Worm (Caenorhabditis elegans) whole organism, L4 larva: ENCODE data around the gene rgs-7.

Experiments used
- D1046.2 ChIP-seq: fragments of 200-800 bp; sonication (Bioruptor generic); IDR thresholded peaks from 2 replicates; pipeline ENCODE4 v1.3.6; 2022; ENCODE audit warnings: missing genetic modification characterization, missing compliant biosample characterization
- F10B5.3 ChIP-seq: sonication (generic microtip); optimal IDR thresholded peaks from 2 replicates; lab custom pipeline; 2016; ENCODE audit warnings: mild to moderate bottlenecking, missing genetic modification characterization, missing compliant biosample characterization
- F26F4.8 ChIP-seq: fragments of 200-800 bp; sonication (Bioruptor generic); conservative IDR thresholded peaks from 2 replicates; pipeline ENCODE4 v1.3.6; 2022; ENCODE audit warnings: missing genetic modification characterization, missing compliant biosample characterization
- F37D6.2 ChIP-seq: sonication (generic microtip); optimal IDR thresholded peaks from 2 replicates; lab custom pipeline; 2016; ENCODE audit warnings: mild to moderate bottlenecking, missing genetic modification characterization, missing compliant biosample characterization
- F44E2.7 ChIP-seq: fragments of 200-800 bp; sonication (Bioruptor generic); IDR thresholded peaks from 2 replicates; pipeline ENCODE4 v2.1.2; 2022; ENCODE audit warnings: missing genetic modification characterization, missing compliant biosample characterization
- F49E8.2 ChIP-seq: sonication (generic microtip); optimal IDR thresholded peaks from 2 replicates; lab custom pipeline; 2016; ENCODE audit warnings: missing compliant biosample characterization, mild to moderate bottlenecking, missing genetic modification characterization, borderline replicate concordance
- R02D3.7 ChIP-seq: fragments of 150-350 bp; sonication (generic microtip); optimal IDR thresholded peaks from 3 replicates; lab custom pipeline; 2014; ENCODE audit warnings: missing biosample characterization, missing genetic modification characterization
- T20F7.1 ChIP-seq: fragments of 200-800 bp; sonication (Bioruptor generic); optimal IDR thresholded peaks from 2 replicates; lab custom pipeline; 2018; ENCODE audit warnings: mild to moderate bottlenecking, missing genetic modification characterization, missing compliant biosample characterization
- T26A8.4 ChIP-seq: fragments of 200-800 bp; sonication (Bioruptor generic); IDR thresholded peaks from 2 replicates; pipeline ENCODE4 v1.3.6; 2022; ENCODE audit warnings: missing genetic modification characterization, missing compliant biosample characterization
- Y48G9A.11 ChIP-seq: fragments of 200-800 bp; sonication (Bioruptor generic); IDR thresholded peaks from 2 replicates; pipeline ENCODE4 v1.3.6; 2022; ENCODE audit warnings: missing genetic modification reagents, missing genetic modification characterization, missing compliant biosample characterization
- Y75B8A.6 ChIP-seq: fragments of 200-800 bp; sonication (Bioruptor generic); IDR thresholded peaks from 2 replicates; pipeline ENCODE4 v1.3.6; 2022; ENCODE audit warnings: missing genetic modification reagents, missing genetic modification characterization, missing compliant biosample characterization
- aly-2 ChIP-seq: sonication (generic microtip); optimal IDR thresholded peaks from 2 replicates; lab custom pipeline; 2018; ENCODE audit warnings: missing biosample characterization, missing genetic modification characterization
- arid-1 ChIP-seq: fragments of 200-800 bp; sonication (Bioruptor generic); conservative IDR thresholded peaks from 2 replicates; pipeline ENCODE4 v1.3.6; 2022; ENCODE audit warnings: missing genetic modification reagents, missing genetic modification characterization, missing compliant biosample characterization
- ceh-20 ChIP-seq: fragments of 200-800 bp; sonication (Bioruptor generic); IDR thresholded peaks from 2 replicates; pipeline ENCODE4 v1.3.6; 2022; ENCODE audit warnings: missing genetic modification reagents, missing genetic modification characterization, missing compliant biosample characterization
- ceh-82 ChIP-seq: sonication (generic microtip); optimal IDR thresholded peaks from 2 replicates; lab custom pipeline; 2017; ENCODE audit warnings: missing biosample characterization, missing genetic modification characterization
- daf-16 ChIP-seq, 3 experiments: sonication (generic microtip); optimal IDR thresholded peaks; 2 replicates each; lab custom pipeline; 2016 to 2017; ENCODE audit warnings: missing genetic modification characterization in 3 of 3, missing genetic modification reagents in 3 of 3, mild to moderate bottlenecking in 2 of 3, missing compliant biosample characterization in 2 of 3, missing biosample characterization in 1 of 3, moderate library complexity in 1 of 3
- daf-19 ChIP-seq: fragments of 200-800 bp; sonication (Bioruptor generic); conservative IDR thresholded peaks from 2 replicates; pipeline ENCODE4 v1.3.6; 2022; ENCODE audit warnings: missing genetic modification characterization, missing compliant biosample characterization
- dmd-6 ChIP-seq: fragments of 200-800 bp; sonication (Bioruptor generic); IDR thresholded peaks from 2 replicates; pipeline ENCODE4 v1.3.6; 2022; ENCODE audit warnings: missing genetic modification reagents, missing genetic modification characterization, missing compliant biosample characterization
- dmd-9 ChIP-seq: fragments of 200-800 bp; sonication (Bioruptor generic); IDR thresholded peaks from 2 replicates; pipeline ENCODE4 v1.3.6; 2022; ENCODE audit warnings: missing genetic modification reagents, missing genetic modification characterization, missing compliant biosample characterization
- dpl-1 ChIP-seq: fragments of 150-350 bp; optimal IDR thresholded peaks from 2 replicates; lab custom pipeline; 2014; ENCODE audit warnings: missing biosample characterization, missing genetic modification reagents, missing genetic modification characterization
- dve-1 ChIP-seq: sonication (generic microtip); optimal IDR thresholded peaks from 2 replicates; lab custom pipeline; 2017; ENCODE audit warnings: antibody characterized with exemption, mild to moderate bottlenecking, missing genetic modification characterization, missing compliant biosample characterization; ENCODE audit not compliant: insufficient read depth
- fos-1 ChIP-seq: fragments of 150-350 bp; optimal IDR thresholded peaks from 2 replicates; lab custom pipeline; 2014; ENCODE audit warnings: missing biosample characterization, missing genetic modification characterization
- lin-15B ChIP-seq: fragments of 150-350 bp; sonication (generic microtip); optimal IDR thresholded peaks from 3 replicates; lab custom pipeline; 2014; ENCODE audit warnings: missing biosample characterization, missing genetic modification characterization
- lir-3 ChIP-seq: sonication (generic microtip); optimal IDR thresholded peaks from 2 replicates; lab custom pipeline; 2016; ENCODE audit warnings: mild to moderate bottlenecking, missing genetic modification characterization, missing compliant biosample characterization
- mdl-1 ChIP-seq, 2 experiments: fragments of 150-350 bp in 1 of 2; sonication (generic microtip) in 1 of 2; optimal IDR thresholded peaks; 2 replicates each; lab custom pipeline; 2014 to 2017; ENCODE audit warnings: missing biosample characterization in 2 of 2, missing genetic modification characterization in 2 of 2
- mdt-29 ChIP-seq: fragments of 200-800 bp; sonication (Bioruptor generic); IDR thresholded peaks from 2 replicates; pipeline ENCODE4 v1.3.6; 2022; ENCODE audit warnings: missing genetic modification reagents, missing genetic modification characterization, missing compliant biosample characterization
- nhr-102 ChIP-seq: sonication (generic microtip); optimal IDR thresholded peaks from 2 replicates; lab custom pipeline; 2016; ENCODE audit warnings: mild to moderate bottlenecking, missing genetic modification characterization, moderate library complexity, missing compliant biosample characterization
- nhr-11 ChIP-seq: fragments of 150-350 bp; optimal IDR thresholded peaks from 2 replicates; lab custom pipeline; 2014; ENCODE audit warnings: missing biosample characterization, missing genetic modification characterization
- nhr-111 ChIP-seq: fragments of 200-800 bp; sonication (Bioruptor generic); optimal IDR thresholded peaks from 2 replicates; lab custom pipeline; 2018; ENCODE audit warnings: mild to moderate bottlenecking, missing genetic modification characterization, missing compliant biosample characterization
- nhr-237 ChIP-seq: sonication (generic microtip); optimal IDR thresholded peaks from 2 replicates; lab custom pipeline; 2017; ENCODE audit warnings: missing biosample characterization, missing genetic modification characterization
- nhr-25 ChIP-seq: sonication (generic microtip); optimal IDR thresholded peaks from 2 replicates; lab custom pipeline; 2017; ENCODE audit warnings: missing genetic modification characterization, mild to moderate bottlenecking, missing compliant biosample characterization, antibody characterized with exemption, moderate library complexity, borderline replicate concordance; ENCODE audit not compliant: insufficient read depth
- nhr-28 ChIP-seq: fragments of 150-350 bp; optimal IDR thresholded peaks from 2 replicates; lab custom pipeline; 2014; ENCODE audit warnings: missing biosample characterization, missing genetic modification characterization
- nhr-42 ChIP-seq: fragments of 200-800 bp; sonication (Bioruptor generic); IDR thresholded peaks from 2 replicates; pipeline ENCODE4 v1.3.6; 2022; ENCODE audit warnings: missing genetic modification characterization, missing compliant biosample characterization
- nhr-48 ChIP-seq: sonication (generic microtip); optimal IDR thresholded peaks from 2 replicates; lab custom pipeline; 2016; ENCODE audit warnings: mild to moderate bottlenecking, missing genetic modification characterization, missing compliant biosample characterization
- pha-4 ChIP-seq, 2 experiments: fragments of 150-350 bp in 1 of 2; fragments of 200-800 bp in 1 of 2; sonication (Bioruptor generic) in 1 of 2; IDR thresholded peaks in 1 of 2; optimal IDR thresholded peaks in 1 of 2; 2 replicates each; pipeline versions ENCODE4 v1.3.6 to Lab custom; 2014 to 2022; ENCODE audit warnings: missing genetic modification characterization in 2 of 2, missing genetic modification reagents in 2 of 2, missing biosample characterization in 1 of 2, missing compliant biosample characterization in 1 of 2
- pqm-1 ChIP-seq: sonication (generic microtip); optimal IDR thresholded peaks from 2 replicates; lab custom pipeline; 2017; ENCODE audit warnings: missing biosample characterization, missing genetic modification characterization
- spr-3 ChIP-seq: fragments of 200-800 bp; sonication (Bioruptor generic); optimal IDR thresholded peaks from 2 replicates; lab custom pipeline; 2018; ENCODE audit warnings: mild to moderate bottlenecking, missing genetic modification characterization, missing compliant biosample characterization
- tra-1 ChIP-seq: fragments of 200-800 bp; sonication (Bioruptor generic); IDR thresholded peaks from 2 replicates; pipeline ENCODE4 v1.3.6; 2022; ENCODE audit warnings: missing genetic modification reagents, missing genetic modification characterization, missing compliant biosample characterization
- unc-62 ChIP-seq, 3 experiments: fragments of 150-350 bp in 1 of 3; sonication (generic microtip); optimal IDR thresholded peaks in 2 of 3; peaks in 1 of 3; 1 replicate in 1 of 3; 2 replicates in 2 of 3; lab custom pipeline; 2014 to 2017; ENCODE audit warnings: missing biosample characterization in 3 of 3, missing genetic modification characterization in 3 of 3, missing genetic modification reagents in 3 of 3, missing genotype in 1 of 3
- zag-1 ChIP-seq: fragments of 150-350 bp; optimal IDR thresholded peaks from 2 replicates; lab custom pipeline; 2014; ENCODE audit warnings: missing biosample characterization, missing genetic modification characterization
- zfp-2 ChIP-seq: sonication (generic microtip); optimal IDR thresholded peaks from 2 replicates; lab custom pipeline; 2016; ENCODE audit warnings: mild to moderate bottlenecking, missing genetic modification characterization, missing compliant biosample characterization
- zip-2 ChIP-seq: fragments of 150-350 bp; optimal IDR thresholded peaks from 2 replicates; lab custom pipeline; 2014; ENCODE audit warnings: missing biosample characterization, missing genetic modification characterization

The rgs-7 gene

ce11 chrX:3547097-3547496, 4.8 kb downstream of the rgs-7 start:
- TF ChIP-seq mdl-1 (tag; optimal IDR thresholded peaks at IDR 0.05; lab: Kevin White, UChicago) (no peak), tra-1 (GFP tag; lab: Robert Waterston, UW) (no peak), R02D3.7 (no peak), lin-15B (tag; lab: Kevin White, UChicago) (no peak), ceh-82 (tag; lab: Kevin White, UChicago) (no peak), D1046.2 (GFP tag; lab: Robert Waterston, UW) (no peak), ceh-20 (GFP tag; lab: Robert Waterston, UW) (no peak), mdt-29 (no peak), nhr-102 (no peak), dpl-1 (GFP tag; lab: Kevin White, UChicago) (no peak), nhr-111 (GFP tag; lab: Kevin White, UChicago) (no peak), aly-2 (tag; lab: Kevin White, UChicago) (no peak), zag-1 (tag; lab: Kevin White, UChicago) (no peak)

ce11 chrX:3547828-3548227, 5.5 kb downstream of the rgs-7 start:
- TF ChIP-seq fos-1, result no peak
- no peak for TF ChIP-seq pha-4 (GFP tag; IDR thresholded peaks at IDR 0.05; lab: Robert Waterston, UW)
- no peak for TF ChIP-seq pha-4 (tag; optimal IDR thresholded peaks at IDR 0.05; lab: Kevin White, UChicago)
- TF ChIP-seq unc-62 (GFP tag; optimal IDR thresholded peaks at IDR 0.05 in 1 of 2; lab: Kevin White, UChicago), result peak in 1 of 2 experiments; percentile 92
- no peak for TF ChIP-seq unc-62 (tag; optimal IDR thresholded peaks at IDR 0.05; lab: Kevin White, UChicago)

ce11 chrX:3548716-3549115, 6.4 kb downstream of the rgs-7 start:
- peak; percentile 51 for TF ChIP-seq nhr-28 (tag; lab: Kevin White, UChicago)
- TF ChIP-seq daf-16 (GFP tag; optimal IDR thresholded peaks at IDR 0.05; lab: Kevin White, UChicago), result no peak
- peak; percentile 36 for TF ChIP-seq daf-16 (tag; optimal IDR thresholded peaks at IDR 0.05; lab: Kevin White, UChicago)
- peak; percentile 42; the same call in 1 of the 2 replicates for TF ChIP-seq dmd-6 (GFP tag; lab: Robert Waterston, UW)
- TF ChIP-seq pqm-1 (tag; lab: Kevin White, UChicago), result peak; percentile 89
- TF ChIP-seq dve-1 (tag; lab: Kevin White, UChicago), result peak; percentile 13
- no peak for TF ChIP-seq pha-4 (GFP tag; IDR thresholded peaks at IDR 0.05; lab: Robert Waterston, UW)
- no peak for TF ChIP-seq pha-4 (tag; optimal IDR thresholded peaks at IDR 0.05; lab: Kevin White, UChicago)
- no peak for TF ChIP-seq aly-2 (tag; lab: Kevin White, UChicago)
- no peak for TF ChIP-seq nhr-48

ce11 chrX:3551173-3551572, 8.8 kb downstream of the rgs-7 start:
- TF ChIP-seq daf-19 (GFP tag; lab: Robert Waterston, UW), result no peak
- TF ChIP-seq F49E8.2 (tag; lab: Kevin White, UChicago), result no peak
- TF ChIP-seq F37D6.2 (tag; lab: Kevin White, UChicago), result no peak
- no peak for TF ChIP-seq dmd-9 (GFP tag; lab: Robert Waterston, UW)
- TF ChIP-seq dpl-1 (GFP tag; lab: Kevin White, UChicago), result no peak
- TF ChIP-seq tra-1 (GFP tag; lab: Robert Waterston, UW), result peak; percentile 71
- no peak for TF ChIP-seq F10B5.3
- TF ChIP-seq ceh-82 (tag; lab: Kevin White, UChicago), result no peak
- no peak for TF ChIP-seq T20F7.1
- TF ChIP-seq T26A8.4 (GFP tag; lab: Robert Waterston, UW), result no peak
- TF ChIP-seq nhr-111 (GFP tag; lab: Kevin White, UChicago), result no peak
- TF ChIP-seq nhr-102, result no peak
- TF ChIP-seq arid-1, result no peak
- no peak for TF ChIP-seq daf-16 (GFP tag; optimal IDR thresholded peaks at IDR 0.05; lab: Kevin White, UChicago)
- peak; percentile 88 for TF ChIP-seq daf-16 (tag; optimal IDR thresholded peaks at IDR 0.05; lab: Kevin White, UChicago)
- 0 out of 2 replicates have a peak, but pooled peaks have one; percentile 40 for TF ChIP-seq pha-4 (GFP tag; IDR thresholded peaks at IDR 0.05; lab: Robert Waterston, UW)
- TF ChIP-seq pha-4 (tag; optimal IDR thresholded peaks at IDR 0.05; lab: Kevin White, UChicago), result no peak
- TF ChIP-seq nhr-42 (GFP tag; lab: Robert Waterston, UW), result no peak
- no peak for TF ChIP-seq Y75B8A.6 (GFP tag; lab: Robert Waterston, UW)
- TF ChIP-seq Y48G9A.11 (GFP tag; lab: Robert Waterston, UW), result no peak
- no peak for TF ChIP-seq spr-3 (GFP tag; lab: Kevin White, UChicago)
- no peak for TF ChIP-seq nhr-11
- no peak for TF ChIP-seq lir-3 (tag; lab: Kevin White, UChicago)
- no peak for TF ChIP-seq nhr-28 (tag; lab: Kevin White, UChicago)
- TF ChIP-seq unc-62 (GFP tag; optimal IDR thresholded peaks at IDR 0.05 in 1 of 2; lab: Kevin White, UChicago), result no peak
- no peak for TF ChIP-seq unc-62 (tag; optimal IDR thresholded peaks at IDR 0.05; lab: Kevin White, UChicago)
- no peak for TF ChIP-seq zfp-2 (tag; lab: Kevin White, UChicago)
- no peak for TF ChIP-seq zip-2 (tag; lab: Kevin White, UChicago)
- no peak for TF ChIP-seq F44E2.7
- no peak for TF ChIP-seq F26F4.8
- no peak for TF ChIP-seq nhr-237 (tag; lab: Kevin White, UChicago)
- no peak for TF ChIP-seq nhr-25 (tag; lab: Kevin White, UChicago)
